Worm (Caenorhabditis elegans): ENCODE data around the gene C10A4.1.

ce11 chrX:7466682-7467081 is 50.5 kb downstream of the C10A4.1 start:
- no peak for TF ChIP-seq pqm-1 (tag; optimal IDR thresholded peaks at IDR 0.05)
- TF ChIP-seq daf-12 (tag; optimal IDR thresholded peaks at IDR 0.05) = no peak
- no peak for TF ChIP-seq unc-39 (tag; optimal IDR thresholded peaks at IDR 0.05)
- TF ChIP-seq egl-27 (tag; optimal IDR thresholded peaks at IDR 0.05) = no peak
- TF ChIP-seq nhr-77 (tag; optimal IDR thresholded peaks at IDR 0.05) = no peak
- TF ChIP-seq nhr-12 (tag; optimal IDR thresholded peaks at IDR 0.05) = no peak
- TF ChIP-seq nhr-23 (tag; optimal IDR thresholded peaks at IDR 0.05) = no peak
- no peak for TF ChIP-seq nhr-11 (tag; optimal IDR thresholded peaks at IDR 0.05)
- TF ChIP-seq ZK546.5 (tag; optimal IDR thresholded peaks at IDR 0.05) = no peak
- TF ChIP-seq ztf-11 (tag; optimal IDR thresholded peaks at IDR 0.05) = no peak
- no peak for TF ChIP-seq nhr-76 (tag; optimal IDR thresholded peaks at IDR 0.05)
- no peak for TF ChIP-seq skn-1 (tag; optimal IDR thresholded peaks at IDR 0.05)
- no peak for TF ChIP-seq elt-2 (tag; optimal IDR thresholded peaks at IDR 0.05)

All from whole organism, L3 larva.